Fruit fly (Drosophila melanogaster) whole organism, adult: ENCODE measurements around the gene ast.

Experiments
- CG33017 ChIP-seq: fragments of 200-800 bp; sonication (Bioruptor generic); optimal IDR thresholded peaks from 2 replicates; lab custom pipeline; 2018; ENCODE audit warnings: missing biosample characterization, mild to moderate bottlenecking, missing genetic modification characterization, moderate library complexity
- CG5204 ChIP-seq: fragments of 200-800 bp; sonication (Bioruptor generic); optimal IDR thresholded peaks from 2 replicates; lab custom pipeline; 2016; ENCODE audit warnings: missing biosample characterization, missing genetic modification characterization
- CG7045 ChIP-seq: fragments of 200-800 bp; sonication (Bioruptor generic); optimal IDR thresholded peaks from 2 replicates; lab custom pipeline; 2017; ENCODE audit warnings: missing biosample characterization, mild to moderate bottlenecking, missing genetic modification characterization
- kay ChIP-seq: fragments of 200-800 bp; sonication (Bioruptor generic); peaks from one replicate; lab custom pipeline; 2016; ENCODE audit warnings: missing biosample characterization, missing genetic modification characterization, borderline replicate concordance
- ovo ChIP-seq: fragments of 200-800 bp; sonication (Bioruptor generic); optimal IDR thresholded peaks from 2 replicates; lab custom pipeline; 2016; ENCODE audit warnings: missing biosample characterization, missing genetic modification characterization
- toe ChIP-seq: fragments of 200-800 bp; sonication (Bioruptor generic); optimal IDR thresholded peaks from 2 replicates; lab custom pipeline; 2016; ENCODE audit warnings: missing biosample characterization, missing genetic modification characterization

DNA sequence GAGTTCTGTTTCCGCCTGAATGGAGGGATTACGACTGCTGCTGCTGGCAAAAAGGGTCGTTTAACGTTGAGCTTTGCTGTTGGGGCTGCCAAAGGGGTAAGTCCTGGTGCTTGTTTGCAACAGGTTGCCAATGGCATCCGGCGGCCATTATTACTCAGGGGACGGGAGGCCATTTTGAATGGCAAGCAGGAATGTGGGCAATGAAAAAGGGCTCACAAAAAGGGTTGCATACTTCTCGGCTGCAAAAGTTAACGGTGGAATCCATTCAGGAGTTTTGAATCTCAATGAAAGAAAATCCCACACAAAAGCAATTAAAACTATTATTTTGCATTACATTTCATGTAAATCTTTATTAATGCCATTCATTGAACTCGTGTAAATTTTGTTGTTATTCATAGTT lies 28.4 kb upstream of the ast start:
- TF ChIP-seq toe (no peak), CG33017 (no peak), kay (GFP tag; lab: Kevin White, UChicago) (no peak), CG7045 (GFP tag; lab: Kevin White, UChicago) (no peak), ovo (GFP tag; lab: Kevin White, UChicago) (no peak), CG5204 (GFP tag; lab: Kevin White, UChicago) (no peak)
